Fruit fly (Drosophila melanogaster): ENCODE results near the gene CG8209.

DNA sequence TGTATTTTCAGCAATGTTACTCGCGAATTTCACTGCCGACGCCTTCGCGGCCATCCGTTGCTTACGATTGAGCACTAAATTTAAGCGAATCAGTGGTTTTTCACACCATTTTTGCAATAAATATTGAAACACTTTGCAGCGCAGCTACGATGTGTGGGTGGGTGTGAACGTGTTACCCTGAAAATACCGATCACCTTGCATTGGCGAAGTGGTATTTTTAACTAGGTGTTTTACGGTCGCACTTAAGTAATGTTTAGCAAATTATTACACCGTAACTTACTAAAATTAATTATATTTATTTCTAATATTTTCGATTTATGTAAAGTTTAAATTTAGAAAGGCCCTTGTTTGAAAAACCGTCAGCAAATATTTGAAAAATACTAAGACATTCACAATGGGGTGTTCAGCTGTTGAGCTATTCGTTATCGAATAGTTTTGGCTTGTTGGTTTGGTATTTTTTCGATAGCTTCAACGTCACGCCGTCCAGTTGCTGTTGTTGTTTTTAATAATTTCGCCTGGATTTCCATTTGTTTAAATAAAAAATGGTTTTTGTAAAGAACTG, 40.2 kb upstream of the CG8209 start, which contains the start of the genes syd and Srp9:
- no peak for TF ChIP-seq Side (GFP tag; optimal IDR thresholded peaks at IDR 0.05)
- TF ChIP-seq jing (GFP tag; optimal IDR thresholded peaks at IDR 0.05), result no peak
